Fruit fly (Drosophila melanogaster): ENCODE results near the gene bai.

- no peak for TF ChIP-seq HLH3B (GFP tag; IDR thresholded peaks at IDR 0.05)
- no peak for TF ChIP-seq fd3F (GFP tag; optimal IDR thresholded peaks at IDR 0.05)
- TF ChIP-seq CG8924 (tag; optimal IDR thresholded peaks at IDR 0.05), result no peak
These were observed 27.7 kb downstream of the bai start for dm6 chr3R:25066856-25067255.

Measured in whole organism, embryonic.